Fruit fly (Drosophila melanogaster) whole organism, embryonic: Measurements from ENCODE around the gene jv.

Source experiments
- CG10654 ChIP-seq: fragments of 200-800 bp; sonication (Bioruptor generic); optimal IDR thresholded peaks from 2 replicates; lab custom pipeline; 2016; ENCODE audit warnings: missing biosample characterization, missing genetic modification characterization
- CG15514 ChIP-seq: fragments of 200-800 bp; sonication (Bioruptor generic); optimal IDR thresholded peaks from 3 replicates; lab custom pipeline; 2017; ENCODE audit warnings: missing biosample characterization, missing genetic modification characterization, mild to moderate bottlenecking, moderate library complexity, missing genetic modification reagents
- CG43689 ChIP-seq: fragments of 200-800 bp; sonication (Bioruptor generic); IDR thresholded peaks from 2 replicates; pipeline ENCODE4 v1.3.6; 2022; ENCODE audit warnings: missing biosample characterization, missing genetic modification characterization
- CG5245 ChIP-seq: fragments of 200-800 bp; sonication (Bioruptor generic); optimal IDR thresholded peaks from 3 replicates; lab custom pipeline; 2016; ENCODE audit warnings: missing biosample characterization, missing genetic modification characterization
- CG6689 ChIP-seq: fragments of 200-800 bp; sonication (Bioruptor generic); IDR thresholded peaks from 2 replicates; pipeline ENCODE4 v1.3.6; 2022; ENCODE audit warnings: missing biosample characterization, missing genetic modification characterization
- Dbx ChIP-seq: fragments of 200-800 bp; sonication (Bioruptor generic); IDR thresholded peaks from 3 replicates; pipeline ENCODE4 v1.3.6; 2022; ENCODE audit warnings: missing biosample characterization, missing genetic modification characterization
- E2f2 ChIP-seq: fragments of 200-800 bp; sonication (Bioruptor generic); IDR thresholded peaks from 2 replicates; pipeline ENCODE4 v1.3.6; 2022; ENCODE audit warnings: missing biosample characterization, missing genetic modification characterization
- Sin3A ChIP-seq: fragments of >200 bp; optimal IDR thresholded peaks from 2 replicates; lab custom pipeline; 2018
- emc ChIP-seq: fragments of 200-800 bp; sonication (Bioruptor generic); optimal IDR thresholded peaks from 2 replicates; lab custom pipeline; 2016; ENCODE audit warnings: missing biosample characterization, missing genetic modification characterization
- exex ChIP-seq: fragments of 200-800 bp; sonication (Bioruptor generic); optimal IDR thresholded peaks from 4 replicates; lab custom pipeline; 2018; ENCODE audit warnings: missing biosample characterization, mild to moderate bottlenecking, missing genetic modification characterization, moderate library complexity
- gt ChIP-seq: fragments of 200-800 bp; sonication (Bioruptor generic); IDR thresholded peaks from 2 replicates; pipeline ENCODE4 v1.3.6; 2022; ENCODE audit warnings: missing biosample characterization, missing genetic modification characterization
- lab ChIP-seq: fragments of 200-800 bp; sonication (Bioruptor generic); optimal IDR thresholded peaks from 3 replicates; lab custom pipeline; 2017; ENCODE audit warnings: missing biosample characterization, missing genetic modification characterization, mild to moderate bottlenecking, moderate library complexity, missing genetic modification reagents

DNA sequence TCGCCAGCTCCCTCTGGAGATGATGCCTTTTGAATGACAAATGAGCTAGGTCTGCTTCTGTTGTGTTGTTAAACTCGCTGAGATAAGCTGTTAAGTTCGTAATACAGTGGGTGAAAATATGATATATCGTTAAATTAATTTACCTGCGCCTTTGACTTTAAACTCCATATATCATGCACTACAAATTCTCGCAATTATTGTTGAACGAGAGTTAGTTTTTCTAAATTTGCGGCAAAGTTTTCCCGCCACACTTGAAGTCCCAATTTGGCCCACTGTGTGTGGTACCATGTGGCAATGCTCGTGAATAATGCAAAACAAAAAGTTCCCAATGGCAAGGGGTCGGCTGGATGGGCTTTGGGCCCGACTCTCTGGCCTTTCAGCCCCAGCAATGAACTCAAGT is 12.6 kb downstream of the jv start:
- TF ChIP-seq CG10654 (GFP tag; lab: Kevin White, UChicago) (peak; percentile 44), gt (GFP tag; lab: Robert Waterston, UW) (no peak), Dbx (peak; percentile 47; the same call in 1 of the 3 replicates), CG6689 (GFP tag; lab: Robert Waterston, UW) (peak; percentile 68), CG43689 (GFP tag; lab: Robert Waterston, UW) (0 out of 2 replicates have a peak, but pooled peaks have one; percentile 28), lab (GFP tag; lab: Kevin White, UChicago) (peak; percentile 81), exex (tag; lab: Kevin White, UChicago) (no peak), CG5245 (GFP tag; lab: Kevin White, UChicago) (peak; percentile 38), emc (GFP tag; lab: Kevin White, UChicago) (peak; percentile 36), E2f2 (GFP tag; lab: Robert Waterston, UW) (peak; percentile 46; the same call in 1 of the 2 replicates), CG15514 (GFP tag; lab: Kevin White, UChicago) (peak; percentile 37), Sin3A (lab: Kevin White, UChicago) (no peak)
